Fruit fly (Drosophila melanogaster) whole organism, embryonic: Measurements from ENCODE around the gene CG18563.

Experiments used
- Asciz ChIP-seq: fragments of 200-800 bp; sonication (Bioruptor generic); optimal IDR thresholded peaks from 2 replicates; lab custom pipeline; 2017; ENCODE audit warnings: missing biosample characterization, mild to moderate bottlenecking, missing genetic modification characterization, missing genetic modification reagents
- Atf6 ChIP-seq: fragments of 200-800 bp; sonication (Bioruptor generic); IDR thresholded peaks from 2 replicates; pipeline ENCODE4 v1.3.6; 2022; ENCODE audit warnings: missing biosample characterization, missing genetic modification characterization
- BEAF-32 ChIP-seq: fragments of 200-800 bp; sonication (Bioruptor generic); optimal IDR thresholded peaks from 3 replicates; lab custom pipeline; 2017; ENCODE audit warnings: missing biosample characterization, missing genetic modification characterization, mild to moderate bottlenecking, moderate library complexity, missing genetic modification reagents
- Bteb2 ChIP-seq: fragments of 200-800 bp; sonication (Bioruptor generic); optimal IDR thresholded peaks from 2 replicates; lab custom pipeline; 2016; ENCODE audit warnings: missing biosample characterization, missing genetic modification characterization
- CG10366 ChIP-seq: fragments of 200-800 bp; sonication (Bioruptor generic); IDR thresholded peaks from 2 replicates; pipeline ENCODE4 v1.3.6; 2022; ENCODE audit warnings: missing biosample characterization, missing genetic modification characterization
- CG12219 ChIP-seq: fragments of 200-800 bp; sonication (Bioruptor generic); optimal IDR thresholded peaks from 3 replicates; lab custom pipeline; 2018; ENCODE audit warnings: missing biosample characterization, mild to moderate bottlenecking, missing genetic modification characterization
- CG12942 ChIP-seq: fragments of 200-800 bp; sonication (Bioruptor generic); optimal IDR thresholded peaks from 3 replicates; lab custom pipeline; 2016; ENCODE audit warnings: missing biosample characterization, missing genetic modification characterization
- CG13775 ChIP-seq: fragments of 200-800 bp; sonication (Bioruptor generic); optimal IDR thresholded peaks from 3 replicates; lab custom pipeline; 2017; ENCODE audit warnings: missing biosample characterization, mild to moderate bottlenecking, missing genetic modification characterization
- CG15073 ChIP-seq: fragments of 200-800 bp; sonication (Bioruptor generic); optimal IDR thresholded peaks from 2 replicates; lab custom pipeline; 2016; ENCODE audit warnings: missing biosample characterization, missing genetic modification characterization
- CG15514 ChIP-seq: fragments of 200-800 bp; sonication (Bioruptor generic); optimal IDR thresholded peaks from 3 replicates; lab custom pipeline; 2017; ENCODE audit warnings: missing biosample characterization, missing genetic modification characterization, mild to moderate bottlenecking, moderate library complexity, missing genetic modification reagents
- CG18011 ChIP-seq: fragments of 200-800 bp; sonication (Bioruptor generic); optimal IDR thresholded peaks from 2 replicates; lab custom pipeline; 2017; ENCODE audit warnings: missing biosample characterization, missing genetic modification characterization, mild to moderate bottlenecking, moderate library complexity, missing genotype
- CG2712 ChIP-seq: fragments of 200-800 bp; optimal IDR thresholded peaks from 3 replicates; lab custom pipeline; 2019; ENCODE audit warnings: missing biosample characterization, mild to moderate bottlenecking, missing genetic modification characterization, moderate library complexity
- CG30431 ChIP-seq: fragments of 200-800 bp; sonication (Bioruptor generic); optimal IDR thresholded peaks from 2 replicates; lab custom pipeline; 2017; ENCODE audit warnings: missing biosample characterization, missing genetic modification characterization
- CG3407 ChIP-seq: fragments of 200-800 bp; sonication (Bioruptor generic); optimal IDR thresholded peaks from 2 replicates; lab custom pipeline; 2018; ENCODE audit warnings: missing biosample characterization, mild to moderate bottlenecking, missing genetic modification characterization
- CG4360 ChIP-seq: fragments of 200-800 bp; sonication (Bioruptor generic); IDR thresholded peaks from 2 replicates; pipeline ENCODE4 v1.3.6; 2022; ENCODE audit warnings: missing biosample characterization, missing genetic modification characterization
- CG6791 ChIP-seq: fragments of 200-800 bp; sonication (Bioruptor generic); IDR thresholded peaks from 3 replicates; pipeline ENCODE4 v1.3.6; 2022; ENCODE audit warnings: missing biosample characterization, missing genetic modification characterization; ENCODE audit not compliant: partially characterized antibody
- CG8388 ChIP-seq: fragments of 200-800 bp; sonication (Bioruptor generic); optimal IDR thresholded peaks from 2 replicates; lab custom pipeline; 2019; ENCODE audit warnings: missing biosample characterization, mild to moderate bottlenecking, missing genetic modification characterization, moderate library complexity
- CG8478 ChIP-seq: fragments of >200 bp; optimal IDR thresholded peaks from 2 replicates; lab custom pipeline; 2018
- CkIIα-i1 ChIP-seq: fragments of 200-800 bp; sonication (Bioruptor generic); IDR thresholded peaks from 2 replicates; pipeline ENCODE4 v1.3.6; 2022; ENCODE audit warnings: missing biosample characterization, missing genetic modification characterization
- CoRest ChIP-seq: fragments of 200-800 bp; sonication (Bioruptor generic); optimal IDR thresholded peaks from 3 replicates; lab custom pipeline; 2018; ENCODE audit warnings: missing biosample characterization, mild to moderate bottlenecking, missing genetic modification characterization, moderate library complexity
- D ChIP-seq, 2 experiments: fragments of 200-800 bp in 1 of 2; fragments of >200 bp in 1 of 2; sonication (Bioruptor generic) in 1 of 2; optimal IDR thresholded peaks; 2 replicates in 1 of 2; 3 replicates in 1 of 2; lab custom pipeline; 2017; ENCODE audit warnings: mild to moderate bottlenecking in 1 of 2, missing biosample characterization in 1 of 2, missing genetic modification characterization in 1 of 2, missing genetic modification reagents in 1 of 2
- Fer2 ChIP-seq: fragments of 200-800 bp; sonication (Bioruptor generic); optimal IDR thresholded peaks from 2 replicates; lab custom pipeline; 2018; ENCODE audit warnings: missing biosample characterization, mild to moderate bottlenecking, missing genetic modification characterization, moderate library complexity
- H15 ChIP-seq: fragments of 200-800 bp; sonication (Bioruptor generic); IDR thresholded peaks from 3 replicates; pipeline ENCODE4 v1.3.6; 2022; ENCODE audit warnings: missing biosample characterization, missing genetic modification characterization
- Hand ChIP-seq: fragments of 200-800 bp; sonication (Bioruptor generic); optimal IDR thresholded peaks from 2 replicates; lab custom pipeline; 2017; ENCODE audit warnings: mild to moderate bottlenecking, missing biosample characterization, missing genetic modification reagents, missing genetic modification characterization
- HmgD ChIP-seq: fragments of 200-800 bp; sonication (Bioruptor generic); optimal IDR thresholded peaks from 3 replicates; lab custom pipeline; 2016; ENCODE audit warnings: missing biosample characterization, missing genetic modification characterization
- HmgZ ChIP-seq: fragments of 200-800 bp; sonication (Bioruptor generic); optimal IDR thresholded peaks from 2 replicates; lab custom pipeline; 2018; ENCODE audit warnings: missing biosample characterization, mild to moderate bottlenecking, missing genetic modification characterization
- Mes4 ChIP-seq: fragments of 200-800 bp; sonication (Bioruptor generic); optimal IDR thresholded peaks from 2 replicates; lab custom pipeline; 2016; ENCODE audit warnings: missing biosample characterization, missing genetic modification characterization
- Neu2 ChIP-seq: fragments of 200-800 bp; sonication (Bioruptor generic); optimal IDR thresholded peaks from 3 replicates; lab custom pipeline; 2016; ENCODE audit warnings: missing biosample characterization, missing genetic modification characterization, borderline replicate concordance
- Nf-YB ChIP-seq: fragments of 200-800 bp; sonication (Bioruptor generic); optimal IDR thresholded peaks from 3 replicates; lab custom pipeline; 2019; ENCODE audit warnings: missing biosample characterization, mild to moderate bottlenecking, missing genetic modification characterization, moderate library complexity
- Ravus ChIP-seq: fragments of 200-800 bp; sonication (Bioruptor generic); IDR thresholded peaks from 2 replicates; pipeline ENCODE4 v1.3.6; 2022; ENCODE audit warnings: missing biosample characterization, missing genetic modification characterization
- Sin3A ChIP-seq: fragments of >200 bp; optimal IDR thresholded peaks from 2 replicates; lab custom pipeline; 2018
- Ssrp ChIP-seq: fragments of 200-800 bp; sonication (Bioruptor generic); optimal IDR thresholded peaks from 2 replicates; lab custom pipeline; 2018; ENCODE audit warnings: missing biosample characterization, mild to moderate bottlenecking, missing genetic modification characterization, moderate library complexity
- Xbp1 ChIP-seq: fragments of 200-800 bp; sonication (Bioruptor generic); optimal IDR thresholded peaks from 3 replicates; lab custom pipeline; 2016; ENCODE audit warnings: missing biosample characterization, mild to moderate bottlenecking, missing genetic modification characterization
- ash1 ChIP-seq: fragments of 200-800 bp; sonication (Bioruptor generic); optimal IDR thresholded peaks from 2 replicates; lab custom pipeline; 2018; ENCODE audit warnings: missing biosample characterization, mild to moderate bottlenecking, missing genetic modification characterization
- chn ChIP-seq: fragments of 200-800 bp; sonication (Bioruptor generic); optimal IDR thresholded peaks from 2 replicates; lab custom pipeline; 2016; ENCODE audit warnings: missing biosample characterization, missing genetic modification characterization
- crc ChIP-seq: fragments of 200-800 bp; sonication (Bioruptor generic); optimal IDR thresholded peaks from 2 replicates; lab custom pipeline; 2016; ENCODE audit warnings: missing biosample characterization, missing genetic modification characterization
- esg ChIP-seq: fragments of 200-800 bp; sonication (Bioruptor generic); conservative IDR thresholded peaks from 2 replicates; pipeline ENCODE4 v1.3.6; 2022; ENCODE audit warnings: missing biosample characterization, missing genetic modification characterization
- grau ChIP-seq: fragments of 200-800 bp; optimal IDR thresholded peaks from 3 replicates; lab custom pipeline; 2019; ENCODE audit warnings: missing biosample characterization, mild to moderate bottlenecking, missing genetic modification characterization, moderate library complexity
- insv ChIP-seq, 2 experiments: fragments of 200-800 bp; sonication (Bioruptor generic); optimal IDR thresholded peaks; 3 replicates each; lab custom pipeline; 2016 to 2018; ENCODE audit warnings: missing biosample characterization in 2 of 2, missing genetic modification characterization in 2 of 2
- inv ChIP-seq: fragments of 200-800 bp; sonication (Bioruptor generic); IDR thresholded peaks from 2 replicates; pipeline ENCODE4 v1.3.6; 2022; ENCODE audit warnings: missing biosample characterization, missing genetic modification characterization; ENCODE audit not compliant: partially characterized antibody
- mirr ChIP-seq: fragments of 200-800 bp; sonication (Bioruptor generic); optimal IDR thresholded peaks from 3 replicates; lab custom pipeline; 2018; ENCODE audit warnings: missing biosample characterization, mild to moderate bottlenecking, missing genetic modification characterization
- otp ChIP-seq: fragments of 200-800 bp; sonication (Bioruptor generic); IDR thresholded peaks from 3 replicates; pipeline ENCODE4, ENCODE4 v1.3.6; 2022; ENCODE audit warnings: missing biosample characterization, missing genetic modification characterization
- p53 ChIP-seq: fragments of 200-800 bp; sonication (Bioruptor generic); optimal IDR thresholded peaks from 2 replicates; lab custom pipeline; 2016; ENCODE audit warnings: missing biosample characterization, missing genetic modification characterization
- pho ChIP-seq: fragments of 200-800 bp; sonication (Bioruptor generic); optimal IDR thresholded peaks from 2 replicates; lab custom pipeline; 2016; ENCODE audit warnings: missing biosample characterization, missing genetic modification characterization
- phol ChIP-seq: fragments of 200-800 bp; sonication (Bioruptor generic); optimal IDR thresholded peaks from 3 replicates; lab custom pipeline; 2018; ENCODE audit warnings: missing biosample characterization, mild to moderate bottlenecking, missing genetic modification characterization, moderate library complexity
- pita ChIP-seq: fragments of 200-800 bp; sonication (Bioruptor generic); optimal IDR thresholded peaks from 2 replicates; lab custom pipeline; 2017; ENCODE audit warnings: missing biosample characterization, mild to moderate bottlenecking, missing genetic modification characterization
- psq ChIP-seq: fragments of 200-800 bp; sonication (Bioruptor generic); optimal IDR thresholded peaks from 2 replicates; lab custom pipeline; 2017; ENCODE audit warnings: missing biosample characterization, missing genetic modification characterization
- tin ChIP-seq: fragments of 200-800 bp; sonication (Bioruptor generic); optimal IDR thresholded peaks from 3 replicates; lab custom pipeline; 2016; ENCODE audit warnings: missing biosample characterization, missing genetic modification characterization
- tio ChIP-seq: fragments of 200-800 bp; sonication (Bioruptor generic); optimal IDR thresholded peaks from 2 replicates; lab custom pipeline; 2017; ENCODE audit warnings: missing biosample characterization, missing genetic modification characterization, inconsistent platforms
- trem ChIP-seq: fragments of 200-800 bp; optimal IDR thresholded peaks from 3 replicates; lab custom pipeline; 2019; ENCODE audit warnings: missing biosample characterization, mild to moderate bottlenecking, missing genetic modification characterization, moderate library complexity
- wek ChIP-seq: fragments of 200-800 bp; sonication (Bioruptor generic); optimal IDR thresholded peaks from 3 replicates; lab custom pipeline; 2018; ENCODE audit warnings: missing biosample characterization, mild to moderate bottlenecking, missing genetic modification characterization, moderate library complexity

Gene CG18563

dm6 chr2L:17410358-17410757, 47.5 kb downstream of the CG18563 start, which contains the start of the genes Polr2J and CG15141 (continued):
- TF ChIP-seq CG8388 (GFP tag; lab: Kevin White, UChicago) = peak; percentile 77
- peak; percentile 63 for TF ChIP-seq Mes4 (GFP tag; lab: Kevin White, UChicago)
- TF ChIP-seq CG2712 (tag; lab: Kevin White, UChicago) = peak; percentile 90
- TF ChIP-seq CoRest (tag; lab: Kevin White, UChicago) = peak; percentile 92
- TF ChIP-seq phol (tag; lab: Kevin White, UChicago) = peak; percentile 92
- TF ChIP-seq p53 (GFP tag; lab: Kevin White, UChicago) = no peak
- peak; percentile 74 for TF ChIP-seq CG18011
- TF ChIP-seq Hand = no peak
- peak; percentile 82 for TF ChIP-seq inv (GFP tag; lab: Robert Waterston, UW)
- peak; percentile 94 for TF ChIP-seq Sin3A
- no peak for TF ChIP-seq HmgD (GFP tag; lab: Kevin White, UChicago)
- TF ChIP-seq CG3407 = peak; percentile 68
- peak; percentile 44 for TF ChIP-seq Asciz
- peak; percentile 89 for TF ChIP-seq HmgZ (tag; lab: Kevin White, UChicago)
- TF ChIP-seq pho (GFP tag; lab: Kevin White, UChicago) = peak; percentile 88
- peak; percentile 88 for TF ChIP-seq grau (tag; lab: Kevin White, UChicago)
- peak; percentile 79 for TF ChIP-seq Bteb2 (GFP tag; lab: Kevin White, UChicago)
- no peak for TF ChIP-seq Neu2 (GFP tag; lab: Kevin White, UChicago)
- peak; percentile 10 for TF ChIP-seq CG15073 (GFP tag; lab: Kevin White, UChicago)
- TF ChIP-seq CG10366 = peak; percentile 87
- TF ChIP-seq CkIIα-i1 (GFP tag; lab: Robert Waterston, UW) = no peak
- TF ChIP-seq pita = no peak
- no peak for TF ChIP-seq crc (GFP tag; lab: Kevin White, UChicago)
- peak; percentile 88 for TF ChIP-seq H15 (GFP tag; lab: Robert Waterston, UW)
- TF ChIP-seq chn (GFP tag; lab: Kevin White, UChicago) = peak; percentile 75
- peak; percentile 66 for TF ChIP-seq Fer2 (tag; lab: Kevin White, UChicago)
- TF ChIP-seq CG12942 (GFP tag; lab: Kevin White, UChicago) = peak; percentile 84
- no peak for TF ChIP-seq D (optimal IDR thresholded peaks at IDR 0.05; lab: Kevin White, UChicago)
- peak; percentile 71 for TF ChIP-seq D (GFP tag; optimal IDR thresholded peaks at IDR 0.05; lab: Kevin White, UChicago)
- peak; percentile 78 for TF ChIP-seq CG15514 (GFP tag; lab: Kevin White, UChicago)
- TF ChIP-seq trem = peak; percentile 90
- TF ChIP-seq otp (GFP tag; lab: Robert Waterston, UW) = peak; percentile 75; the same call in 2 of the 3 replicates
- peak; percentile 89 for TF ChIP-seq Ssrp (tag; lab: Kevin White, UChicago)
- no peak for TF ChIP-seq wek
- TF ChIP-seq CG30431 = peak; percentile 77
- no peak for TF ChIP-seq CG8478 (lab: Kevin White, UChicago)
- TF ChIP-seq Atf6 (GFP tag; lab: Robert Waterston, UW) = peak; percentile 88
- peak; percentile 92 for TF ChIP-seq CG13775 (GFP tag; lab: Kevin White, UChicago)
- peak; percentile 65 for TF ChIP-seq tio (GFP tag; lab: Kevin White, UChicago)
- TF ChIP-seq ash1 (GFP tag; lab: Kevin White, UChicago) = no peak
- TF ChIP-seq Nf-YB (GFP tag; lab: Kevin White, UChicago) = peak; percentile 70
- peak; percentile 92 for TF ChIP-seq Xbp1 (GFP tag; lab: Kevin White, UChicago)
- peak; percentile 8 for TF ChIP-seq CG12219 (GFP tag; lab: Kevin White, UChicago)
- peak; percentile 82 for TF ChIP-seq esg (GFP tag; lab: Robert Waterston, UW)
- TF ChIP-seq tin (GFP tag; lab: Kevin White, UChicago) = peak; percentile 85
- TF ChIP-seq CG4360 (GFP tag; lab: Robert Waterston, UW) = no peak
- TF ChIP-seq CG6791 = peak; percentile 73
- TF ChIP-seq insv (GFP tag; optimal IDR thresholded peaks at IDR 0.05; lab: Kevin White, UChicago) = peak in 1 of 2 experiments; percentile 49
- peak; percentile 68 for TF ChIP-seq psq (GFP tag; lab: Kevin White, UChicago)
- no peak for TF ChIP-seq mirr (GFP tag; lab: Kevin White, UChicago)
- peak; percentile 65 for TF ChIP-seq Ravus (GFP tag; lab: Robert Waterston, UW)
- TF ChIP-seq BEAF-32 (GFP tag; lab: Kevin White, UChicago) = peak; percentile 95
